Worm (Caenorhabditis elegans) whole organism, mixed stage, embryonic: ENCODE measurements around the gene C54E10.10.

Experiments
- ces-1 ChIP-seq: fragments of 150-350 bp; optimal IDR thresholded peaks from 2 replicates; lab custom pipeline; 2014; ENCODE audit warnings: missing biosample characterization, missing genetic modification reagents, missing genetic modification characterization
- elt-1 ChIP-seq: sonication (generic microtip); optimal IDR thresholded peaks from 2 replicates; lab custom pipeline; 2017; ENCODE audit warnings: missing genetic modification characterization, mild to moderate bottlenecking, missing compliant biosample characterization, antibody characterized with exemption, moderate library complexity, borderline replicate concordance; ENCODE audit not compliant: insufficient read depth
- lsy-2 ChIP-seq: fragments of 150-350 bp; optimal IDR thresholded peaks from 2 replicates; lab custom pipeline; 2014; ENCODE audit warnings: missing biosample characterization, missing genetic modification characterization
- nhr-237 ChIP-seq: fragments of 150-350 bp; optimal IDR thresholded peaks from 2 replicates; lab custom pipeline; 2014; ENCODE audit warnings: missing biosample characterization, missing genetic modification characterization
- pha-4 ChIP-seq: fragments of 150-350 bp; optimal IDR thresholded peaks from 2 replicates; lab custom pipeline; 2018; ENCODE audit warnings: missing biosample characterization, missing genetic modification reagents, missing genetic modification characterization
- sptf-1 ChIP-seq: sonication (generic microtip); optimal IDR thresholded peaks from 2 replicates; lab custom pipeline; 2017; ENCODE audit warnings: mild to moderate bottlenecking, missing genetic modification characterization, moderate library complexity, missing compliant biosample characterization
- unc-39 ChIP-seq: fragments of 150-350 bp; optimal IDR thresholded peaks from 2 replicates; lab custom pipeline; 2014; ENCODE audit warnings: missing biosample characterization, missing genetic modification characterization

- TF ChIP-seq unc-39 (tag; lab: Kevin White, UChicago): no peak
- TF ChIP-seq sptf-1: no peak
- TF ChIP-seq nhr-237 (tag; lab: Kevin White, UChicago): no peak
- no peak for TF ChIP-seq elt-1 (tag; lab: Kevin White, UChicago)
- no peak for TF ChIP-seq ces-1 (GFP tag; lab: Kevin White, UChicago)
- no peak for TF ChIP-seq pha-4
- TF ChIP-seq lsy-2 (tag; lab: Kevin White, UChicago): no peak
Observed at ce11 chrV:18806409-18806808, 3.2 kb upstream of the C54E10.10 start, which contains the start of gene sri-10.
